Fruit fly (Drosophila melanogaster): ENCODE results near the gene CG7950.

The CG7950 gene

dm6 chr3R:30036609-30037008 lies 20.1 kb upstream of the CG7950 start, which contains the start of gene ZIPIC (continued):
- no peak for TF ChIP-seq ATbp (GFP tag; optimal IDR thresholded peaks at IDR 0.05)
- peak; percentile 67 for TF ChIP-seq CG6791 (GFP tag; IDR thresholded peaks at IDR 0.05; ENCODE audit: partially characterized antibody)
- TF ChIP-seq oc (tag; optimal IDR thresholded peaks at IDR 0.05) = no peak
- TF ChIP-seq nerfin-2 (GFP tag; IDR thresholded peaks at IDR 0.05; ENCODE audit: partially characterized antibody) = peak; percentile 48; the same call in 1 of the 2 replicates
- peak; percentile 27 for TF ChIP-seq inv (GFP tag; IDR thresholded peaks at IDR 0.05; ENCODE audit: partially characterized antibody)
- no peak for TF ChIP-seq CG10209 (GFP tag; optimal IDR thresholded peaks at IDR 0.05)
- TF ChIP-seq ham (GFP tag; IDR thresholded peaks at IDR 0.05) = no peak
- TF ChIP-seq Fer1 (GFP tag; optimal IDR thresholded peaks at IDR 0.05) = no peak
- peak; percentile 23 for TF ChIP-seq CG17186 (GFP tag; optimal IDR thresholded peaks at IDR 0.05)
- 0 out of 3 replicates have a peak, but pooled peaks have one; percentile 6 for TF ChIP-seq ci (GFP tag; IDR thresholded peaks at IDR 0.05)
- no peak for TF ChIP-seq gt (GFP tag; IDR thresholded peaks at IDR 0.05)
- peak; percentile 55; the same call in 1 of the 2 replicates for TF ChIP-seq hbn (GFP tag; IDR thresholded peaks at IDR 0.05; ENCODE audit: partially characterized antibody)
- no peak for TF ChIP-seq Dip2 (GFP tag; IDR thresholded peaks at IDR 0.05)
- no peak for TF ChIP-seq CG8765 (GFP tag; IDR thresholded peaks at IDR 0.05)
- TF ChIP-seq CG1792 (GFP tag; optimal IDR thresholded peaks at IDR 0.05) = no peak
- TF ChIP-seq Lpt (GFP tag; optimal IDR thresholded peaks at IDR 0.05) = no peak
- peak; percentile 46 for TF ChIP-seq Bgb (GFP tag; IDR thresholded peaks at IDR 0.05; ENCODE audit: partially characterized antibody)
- TF ChIP-seq CG42726 (GFP tag; IDR thresholded peaks at IDR 0.05; ENCODE audit: partially characterized antibody) = no peak; the same call in 1 of the 2 replicates
- no peak for TF ChIP-seq CG4328 (GFP tag; optimal IDR thresholded peaks at IDR 0.05)
- no peak for TF ChIP-seq seq (GFP tag; IDR thresholded peaks at IDR 0.05)
- TF ChIP-seq CG10274 (GFP tag; optimal IDR thresholded peaks at IDR 0.05) = no peak
- TF ChIP-seq sqz (GFP tag; optimal IDR thresholded peaks at IDR 0.05) = no peak
- TF ChIP-seq Dref (GFP tag; IDR thresholded peaks at IDR 0.05) = peak; percentile 80
- no peak for TF ChIP-seq CG10147 (GFP tag; optimal IDR thresholded peaks at IDR 0.05)
- TF ChIP-seq BEAF-32 (GFP tag; optimal IDR thresholded peaks at IDR 0.05) = peak; percentile 49
- TF ChIP-seq kni (GFP tag; optimal IDR thresholded peaks at IDR 0.05) = no peak
- peak; percentile 87 for TF ChIP-seq E2f2 (GFP tag; IDR thresholded peaks at IDR 0.05)
- no peak for TF ChIP-seq CG12236 (GFP tag; optimal IDR thresholded peaks at IDR 0.05)
- no peak for TF ChIP-seq CG10654 (GFP tag; optimal IDR thresholded peaks at IDR 0.05)
- TF ChIP-seq CG7357 (GFP tag; IDR thresholded peaks at IDR 0.05) = no peak
- TF ChIP-seq pzg (GFP tag; optimal IDR thresholded peaks at IDR 0.05) = peak; percentile 67
- TF ChIP-seq Sin3A (optimal IDR thresholded peaks at IDR 0.05) = peak; percentile 56
- no peak for TF ChIP-seq CG16779 (GFP tag; IDR thresholded peaks at IDR 0.05)
- no peak for TF ChIP-seq Gsc (GFP tag; IDR thresholded peaks at IDR 0.05)
- no peak for TF ChIP-seq CG10979 (tag; optimal IDR thresholded peaks at IDR 0.05)
- TF ChIP-seq Myb (GFP tag; optimal IDR thresholded peaks at IDR 0.05) = peak; percentile 84
- peak; percentile 30 for TF ChIP-seq bigmax (GFP tag; optimal IDR thresholded peaks at IDR 0.05)
- no peak for TF ChIP-seq Dip3 (GFP tag; optimal IDR thresholded peaks at IDR 0.05)
- no peak for TF ChIP-seq sisA (GFP tag; IDR thresholded peaks at IDR 0.05)
- no peak for TF ChIP-seq CG43689 (GFP tag; IDR thresholded peaks at IDR 0.05)
- TF ChIP-seq Xbp1 (GFP tag; optimal IDR thresholded peaks at IDR 0.05) = no peak
- TF ChIP-seq CG6765 (GFP tag; optimal IDR thresholded peaks at IDR 0.05) = no peak
- TF ChIP-seq zf30C (GFP tag; optimal IDR thresholded peaks at IDR 0.05) = no peak
- no peak for TF ChIP-seq CG32772 (GFP tag; IDR thresholded peaks at IDR 0.05)
- no peak for TF ChIP-seq Ada2b (GFP tag; IDR thresholded peaks at IDR 0.05)
- TF ChIP-seq pum (GFP tag; optimal IDR thresholded peaks at IDR 0.05) = no peak
- no peak for TF ChIP-seq CG4820 (GFP tag; optimal IDR thresholded peaks at IDR 0.05)
- no peak for TF ChIP-seq ab (GFP tag; optimal IDR thresholded peaks at IDR 0.05)
- TF ChIP-seq CG15601 (tag; optimal IDR thresholded peaks at IDR 0.05) = peak; percentile 16
- no peak for TF ChIP-seq nom (GFP tag; optimal IDR thresholded peaks at IDR 0.05)
- TF ChIP-seq YL-1 (GFP tag; optimal IDR thresholded peaks at IDR 0.05) = peak; percentile 70
- TF ChIP-seq CG32767 (GFP tag; IDR thresholded peaks at IDR 0.05) = no peak
